Fruit fly (Drosophila melanogaster): ENCODE data around the gene mas.

DNA sequence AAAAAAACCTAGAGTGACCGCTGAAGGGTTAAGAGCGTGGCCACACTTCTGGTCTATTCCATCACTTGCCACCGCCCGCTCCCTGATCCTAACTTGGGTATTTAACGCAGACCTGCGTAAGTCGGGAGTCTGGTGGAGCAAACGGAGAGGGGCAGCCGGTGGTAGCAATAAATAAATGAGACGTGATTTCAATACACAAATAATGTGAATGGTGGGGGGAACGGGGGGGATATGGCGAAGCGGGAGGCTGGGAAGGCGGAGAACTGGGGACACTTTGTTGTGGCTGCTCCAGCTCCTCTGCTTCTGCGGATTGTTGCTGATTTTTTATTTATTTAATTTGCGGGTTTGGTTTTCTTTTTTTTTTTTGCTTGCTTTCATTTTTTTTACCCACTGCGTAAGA lies 9.4 kb downstream of the mas start:
- TF ChIP-seq CG8478 (optimal IDR thresholded peaks at IDR 0.05) (no peak), CTCF (optimal IDR thresholded peaks at IDR 0.05) (no peak)
